Worm (Caenorhabditis elegans): ENCODE data around the gene cyp-13A10.

Gene cyp-13A10

ce11 chrII:9619402-9619862, 43.3 kb downstream of the cyp-13A10 start (continued):
- no peak for TF ChIP-seq ceh-20 (GFP tag; IDR thresholded peaks at IDR 0.05)
- no peak for TF ChIP-seq gei-8 (GFP tag; optimal IDR thresholded peaks at IDR 0.05)
- TF ChIP-seq mes-2 (tag; optimal IDR thresholded peaks at IDR 0.05; ENCODE audit: poor library complexity, severe bottlenecking): peak; percentile 39
- TF ChIP-seq mep-1 (tag; optimal IDR thresholded peaks at IDR 0.05): peak; percentile 75
- peak; percentile 76 for TF ChIP-seq dmd-6 (GFP tag; IDR thresholded peaks at IDR 0.05)
- no peak for TF ChIP-seq Y75B8A.6 (GFP tag; IDR thresholded peaks at IDR 0.05)
- TF ChIP-seq nhr-28 (tag; optimal IDR thresholded peaks at IDR 0.05): peak; percentile 93
- no peak for TF ChIP-seq F37D6.2 (tag; optimal IDR thresholded peaks at IDR 0.05)
- no peak for TF ChIP-seq nhr-48 (tag; optimal IDR thresholded peaks at IDR 0.05)
- TF ChIP-seq ctbp-1 (GFP tag; IDR thresholded peaks at IDR 0.05): no peak
- no peak for TF ChIP-seq F10B5.3 (tag; optimal IDR thresholded peaks at IDR 0.05)
- TF ChIP-seq lin-39 (tag; optimal IDR thresholded peaks at IDR 0.05): no peak
- no peak for TF ChIP-seq zip-11 (GFP tag; IDR thresholded peaks at IDR 0.05)
- TF ChIP-seq dmd-8 (GFP tag; IDR thresholded peaks at IDR 0.05): no peak
- no peak for TF ChIP-seq Y48G9A.11 (GFP tag; IDR thresholded peaks at IDR 0.05)
- no peak for TF ChIP-seq nhr-6 (tag; optimal IDR thresholded peaks at IDR 0.05)
- TF ChIP-seq vab-7 (GFP tag; IDR thresholded peaks at IDR 0.05): no peak
- TF ChIP-seq set-16 (GFP tag; IDR thresholded peaks at IDR 0.05): peak; percentile 34; the same call in 1 of the 2 replicates
- no peak for TF ChIP-seq Y5F2A.4 (GFP tag; optimal IDR thresholded peaks at IDR 0.05)
- no peak for TF ChIP-seq snpc-1.2 (GFP tag; IDR thresholded peaks at IDR 0.05)
- no peak for TF ChIP-seq ZK546.5 (tag; optimal IDR thresholded peaks at IDR 0.05)
- TF ChIP-seq hlh-11 (tag; optimal IDR thresholded peaks at IDR 0.05): peak; percentile 92
- 0 out of 2 replicates have a peak, but pooled peaks have one; percentile 18 for TF ChIP-seq saeg-2 (GFP tag; IDR thresholded peaks at IDR 0.05)
- peak; percentile 1 for TF ChIP-seq nhr-102 (tag; optimal IDR thresholded peaks at IDR 0.05)
- TF ChIP-seq egl-27 (tag; optimal IDR thresholded peaks at IDR 0.05): no peak
- no peak for TF ChIP-seq ceh-62 (tag; optimal IDR thresholded peaks at IDR 0.05)
- TF ChIP-seq nhr-76 (tag; optimal IDR thresholded peaks at IDR 0.05): no peak
- no peak for TF ChIP-seq ces-1 (GFP tag; optimal IDR thresholded peaks at IDR 0.05)
- no peak for TF ChIP-seq D1046.2 (GFP tag; IDR thresholded peaks at IDR 0.05)
- TF ChIP-seq daf-16 (GFP tag; optimal IDR thresholded peaks at IDR 0.05): no peak
- TF ChIP-seq daf-16 (tag; optimal IDR thresholded peaks at IDR 0.05): peak; percentile 68
- peak; percentile 45 to 48 for TF ChIP-seq lsy-2 (tag; optimal IDR thresholded peaks at IDR 0.05)
- TF ChIP-seq fkh-10 (GFP tag; optimal IDR thresholded peaks at IDR 0.05): no peak
- peak; percentile 66 for TF ChIP-seq dve-1 (tag; optimal IDR thresholded peaks at IDR 0.05; ENCODE audit: insufficient read depth)
- TF ChIP-seq mxl-3 (GFP tag; optimal IDR thresholded peaks at IDR 0.05): peak; percentile 94
- TF ChIP-seq unc-62 (GFP tag; optimal IDR thresholded peaks at IDR 0.05 in 1 of 2): peak in 1 of 2 experiments; percentile 42
- TF ChIP-seq unc-62 (tag; optimal IDR thresholded peaks at IDR 0.05): no peak
- TF ChIP-seq nhr-41 (GFP tag; IDR thresholded peaks at IDR 0.05): 0 out of 2 replicates have a peak, but pooled peaks have one; percentile 53
- peak; percentile 41 for TF ChIP-seq pqm-1 (tag; optimal IDR thresholded peaks at IDR 0.05)
- no peak for TF ChIP-seq duxl-1 (tag; optimal IDR thresholded peaks at IDR 0.05; ENCODE audit: poor library complexity)
- peak; percentile 79 for TF ChIP-seq nhr-11 (tag; optimal IDR thresholded peaks at IDR 0.05)
- no peak for TF ChIP-seq madf-5 (GFP tag; IDR thresholded peaks at IDR 0.05)
- TF ChIP-seq daf-12 (tag; optimal IDR thresholded peaks at IDR 0.05): no peak
- TF ChIP-seq tag-97 (GFP tag; IDR thresholded peaks at IDR 0.05): no peak
- TF ChIP-seq dpl-1 (GFP tag; optimal IDR thresholded peaks at IDR 0.05): peak; percentile 37
- TF ChIP-seq rbr-2 (tag; optimal IDR thresholded peaks at IDR 0.05): no peak
- no peak for TF ChIP-seq mdt-29 (GFP tag; IDR thresholded peaks at IDR 0.05)
- no peak for TF ChIP-seq unc-39 (tag; optimal IDR thresholded peaks at IDR 0.05)
- no peak for TF ChIP-seq jun-1 (tag; optimal IDR thresholded peaks at IDR 0.05)
- peak; percentile 24 for TF ChIP-seq spr-1 (tag; optimal IDR thresholded peaks at IDR 0.05)
- no peak for TF ChIP-seq nhr-42 (GFP tag; IDR thresholded peaks at IDR 0.05)
- TF ChIP-seq ama-1 (optimal IDR thresholded peaks at IDR 0.05): peak; percentile 2
- TF ChIP-seq lim-7 (GFP tag; IDR thresholded peaks at IDR 0.05): no peak
